Worm (Caenorhabditis elegans): ENCODE measurements around the gene scl-20.

ce11 chrV:18711362-18711761 lies 22.9 kb downstream of the scl-20 start:
- TF ChIP-seq vab-15 (tag; optimal IDR thresholded peaks at IDR 0.05), result no peak
- TF ChIP-seq alr-1 (tag; optimal IDR thresholded peaks at IDR 0.05; ENCODE audit: borderline replicate concordance), result no peak
- no peak for TF ChIP-seq ama-1 (optimal IDR thresholded peaks at IDR 0.05)
- no peak for TF ChIP-seq nhr-76 (tag; optimal IDR thresholded peaks at IDR 0.05)
- TF ChIP-seq mdl-1 (tag; optimal IDR thresholded peaks at IDR 0.05), result no peak
- no peak for TF ChIP-seq sptf-1 (tag; optimal IDR thresholded peaks at IDR 0.05)
- no peak for TF ChIP-seq pax-3 (tag; optimal IDR thresholded peaks at IDR 0.05)
- no peak for TF ChIP-seq zag-1 (tag; optimal IDR thresholded peaks at IDR 0.05)

Measured in whole organism, L1 larva.